Worm (Caenorhabditis elegans): Measurements from ENCODE around the gene arrd-1.

arrd-1 gene

DNA sequence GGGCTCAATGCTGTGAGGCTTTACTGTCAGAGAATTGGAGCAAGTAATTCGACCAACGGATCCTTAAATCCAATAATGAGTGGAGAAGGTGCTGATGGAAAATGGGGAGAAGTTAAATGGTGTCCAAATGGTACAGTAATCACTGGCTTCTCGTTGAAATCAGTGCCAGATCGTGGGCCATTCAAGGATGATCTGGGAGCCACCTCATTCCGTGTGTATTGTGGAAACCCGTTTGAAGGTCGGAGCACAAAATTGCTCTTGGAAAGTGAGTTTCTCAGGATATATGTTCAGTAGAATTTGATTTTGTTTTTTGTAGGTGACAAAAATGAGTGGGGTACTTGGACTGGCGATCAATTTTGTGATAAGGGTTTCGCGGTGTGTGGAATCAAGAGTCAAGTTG is 48.5 kb downstream of the arrd-1 start:
- TF ChIP-seq tbx-2 (tag; optimal IDR thresholded peaks at IDR 0.05) (no peak), unc-30 (tag; optimal IDR thresholded peaks at IDR 0.05) (no peak), lir-3 (tag; optimal IDR thresholded peaks at IDR 0.05; ENCODE audit: poor library complexity) (no peak), ces-1 (GFP tag; optimal IDR thresholded peaks at IDR 0.05) (no peak)

Data from whole organism, L1 larva.